Fruit fly (Drosophila melanogaster): Measurements from ENCODE around the gene pes.

DNA sequence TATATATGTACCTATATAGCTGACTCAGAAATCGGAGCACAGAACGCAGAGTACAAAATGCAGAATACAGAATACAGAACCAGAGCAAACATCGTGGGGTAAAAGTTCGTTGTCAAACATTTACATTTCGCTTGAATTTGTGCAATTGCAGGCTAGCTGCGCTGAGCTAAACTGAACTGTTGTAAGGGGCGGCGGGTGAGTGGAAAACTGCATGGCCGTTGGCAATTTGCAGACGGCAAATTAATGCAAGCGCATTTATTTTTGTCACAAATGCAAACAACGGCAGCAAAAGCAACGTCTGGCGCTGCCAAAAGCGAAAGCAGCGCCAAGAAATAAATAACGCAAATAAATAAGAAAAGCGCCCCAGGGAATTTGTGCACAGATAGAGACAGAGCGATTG is 42.0 kb downstream of the pes start:
- TF ChIP-seq pan (optimal IDR thresholded peaks at IDR 0.05) (no peak), usp (GFP tag; optimal IDR thresholded peaks at IDR 0.05) (no peak), psq (optimal IDR thresholded peaks at IDR 0.05) (no peak)
